Worm (Caenorhabditis elegans) whole organism, L1 larva: ENCODE results near the gene catp-7.

ENCODE experiments used
- ces-1 ChIP-seq: fragments of 150-350 bp; optimal IDR thresholded peaks from 2 replicates; lab custom pipeline; 2014; ENCODE audit warnings: missing biosample characterization, missing genetic modification reagents, missing genetic modification characterization
- efl-1 ChIP-seq, 4 experiments: fragments of 150-350 bp; optimal IDR thresholded peaks in 3 of 4; peaks in 1 of 4; 1 replicate in 1 of 4; 2 replicates in 3 of 4; lab custom pipeline; 2014; ENCODE audit warnings: missing biosample characterization in 2 of 4, missing genetic modification characterization in 2 of 4, missing genetic modification reagents in 2 of 4
- elt-2 ChIP-seq: sonication (generic microtip); optimal IDR thresholded peaks from 2 replicates; lab custom pipeline; 2016; ENCODE audit warnings: missing genetic modification characterization, mild to moderate bottlenecking, inconsistent platforms, missing compliant biosample characterization, missing genetic modification reagents
- fkh-10 ChIP-seq: sonication (generic microtip); optimal IDR thresholded peaks from 2 replicates; lab custom pipeline; 2017; ENCODE audit warnings: missing biosample characterization, missing genetic modification reagents, missing genetic modification characterization
- mdl-1 ChIP-seq, 2 experiments: fragments of 150-350 bp; optimal IDR thresholded peaks; 2 replicates each; lab custom pipeline; 2014 to 2017; ENCODE audit warnings: missing biosample characterization in 2 of 2, missing genetic modification characterization in 2 of 2, inconsistent platforms in 1 of 2
- nhr-28 ChIP-seq: fragments of 150-350 bp; optimal IDR thresholded peaks from 2 replicates; lab custom pipeline; 2014; ENCODE audit warnings: missing biosample characterization, missing genetic modification characterization
- pqm-1 ChIP-seq: sonication (generic microtip); optimal IDR thresholded peaks from 3 replicates; lab custom pipeline; 2017; ENCODE audit warnings: missing biosample characterization, missing genetic modification characterization
- skn-1 ChIP-seq: fragments of 150-350 bp; optimal IDR thresholded peaks from 2 replicates; lab custom pipeline; 2014; ENCODE audit warnings: missing biosample characterization, missing genetic modification characterization
- snpc-4 ChIP-seq: fragments of 150-350 bp; optimal IDR thresholded peaks from 2 replicates; lab custom pipeline; 2014; ENCODE audit warnings: missing biosample characterization, missing genetic modification characterization
- unc-30 ChIP-seq: sonication (generic microtip); optimal IDR thresholded peaks from 2 replicates; lab custom pipeline; 2017; ENCODE audit warnings: missing biosample characterization, missing genetic modification characterization
- zag-1 ChIP-seq: fragments of 150-350 bp; optimal IDR thresholded peaks from 2 replicates; lab custom pipeline; 2014; ENCODE audit warnings: missing biosample characterization, missing genetic modification characterization
- ztf-11 ChIP-seq, 2 experiments: sonication (generic microtip); optimal IDR thresholded peaks; 2 replicates each; lab custom pipeline; 2016 to 2017; ENCODE audit warnings: missing genetic modification characterization in 2 of 2, missing biosample characterization in 1 of 2, missing compliant biosample characterization in 1 of 2

DNA sequence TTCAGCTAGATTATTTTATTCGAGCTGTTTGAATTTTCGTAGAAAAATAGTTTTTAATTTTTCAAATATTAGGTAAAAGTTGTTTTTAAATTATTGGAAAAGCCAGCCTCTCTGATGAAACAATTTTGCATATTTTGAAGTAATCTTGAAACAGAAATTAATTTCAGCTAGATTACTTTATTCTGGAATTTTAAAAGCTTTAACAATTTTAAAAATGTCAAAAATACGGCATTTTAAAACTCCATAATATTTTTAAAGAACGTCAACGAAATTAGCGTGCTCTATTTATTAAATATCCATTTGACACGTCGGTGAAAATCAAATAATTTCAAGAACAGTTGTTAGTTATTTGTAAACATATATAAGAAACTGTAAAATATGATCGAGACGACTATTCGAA lies 17.1 kb downstream of the catp-7 start, which contains the start of gene Y59H11AR.10:
- TF ChIP-seq mdl-1 (tag; optimal IDR thresholded peaks at IDR 0.05; lab: Kevin White, UChicago) = no peak
- TF ChIP-seq unc-30 (tag; lab: Kevin White, UChicago) = no peak
- TF ChIP-seq snpc-4 = no peak
- TF ChIP-seq skn-1 (tag; lab: Kevin White, UChicago) = no peak
- TF ChIP-seq zag-1 = no peak
- no peak for TF ChIP-seq fkh-10 (GFP tag; lab: Kevin White, UChicago)
- no peak for TF ChIP-seq pqm-1 (tag; lab: Kevin White, UChicago)
- TF ChIP-seq ztf-11 (tag; optimal IDR thresholded peaks at IDR 0.05; lab: Kevin White, UChicago) = no peak
- TF ChIP-seq nhr-28 (tag; lab: Kevin White, UChicago) = no peak
- no peak for TF ChIP-seq elt-2 (tag; lab: Kevin White, UChicago)
- TF ChIP-seq ces-1 (GFP tag; lab: Kevin White, UChicago) = no peak
- TF ChIP-seq efl-1 (optimal IDR thresholded peaks at IDR 0.05; lab: Kevin White, UChicago) = no peak
- TF ChIP-seq efl-1 (GFP tag; optimal IDR thresholded peaks at IDR 0.05 in 1 of 2; lab: Kevin White, UChicago) = peak in 1 of 2 experiments; percentile 57
